Worm (Caenorhabditis elegans) whole organism, L1 larva: Measurements from ENCODE around the gene K10D2.8.

Experiments
- C16A3.4 ChIP-seq: fragments of 150-350 bp; optimal IDR thresholded peaks from 2 replicates; lab custom pipeline; 2014; ENCODE audit warnings: missing biosample characterization, missing genetic modification characterization
- F16B12.6 ChIP-seq: fragments of 150-350 bp; optimal IDR thresholded peaks from 2 replicates; lab custom pipeline; 2014; ENCODE audit warnings: missing biosample characterization, missing genetic modification characterization
- aha-1 ChIP-seq: fragments of 150-350 bp; optimal IDR thresholded peaks from 2 replicates; lab custom pipeline; 2014; ENCODE audit warnings: missing biosample characterization, missing genetic modification characterization
- alr-1 ChIP-seq: fragments of 200-800 bp; sonication (Bioruptor generic); optimal IDR thresholded peaks from 2 replicates; lab custom pipeline; 2018; ENCODE audit warnings: borderline replicate concordance, mild to moderate bottlenecking, missing genetic modification characterization, missing compliant biosample characterization
- aly-2 ChIP-seq: fragments of 150-350 bp; optimal IDR thresholded peaks from 2 replicates; lab custom pipeline; 2014; ENCODE audit warnings: missing biosample characterization, missing genetic modification characterization
- ama-1 ChIP-seq: fragments of 150-350 bp; optimal IDR thresholded peaks from 2 replicates; lab custom pipeline; 2014
- blmp-1 ChIP-seq: fragments of 150-350 bp; optimal IDR thresholded peaks from 2 replicates; lab custom pipeline; 2014; ENCODE audit warnings: missing biosample characterization, missing genetic modification characterization
- ceh-8 ChIP-seq: fragments of 200-800 bp; sonication (Bioruptor generic); optimal IDR thresholded peaks from 2 replicates; lab custom pipeline; 2018; ENCODE audit warnings: mild to moderate bottlenecking, missing genetic modification characterization, moderate library complexity, missing compliant biosample characterization
- ceh-90 ChIP-seq: sonication (generic microtip); optimal IDR thresholded peaks from 2 replicates; lab custom pipeline; 2016; ENCODE audit warnings: missing genetic modification characterization, missing compliant biosample characterization
- ces-1 ChIP-seq: fragments of 150-350 bp; optimal IDR thresholded peaks from 2 replicates; lab custom pipeline; 2014; ENCODE audit warnings: missing biosample characterization, missing genetic modification reagents, missing genetic modification characterization
- dpl-1 ChIP-seq, 3 experiments: fragments of 150-350 bp in 2 of 3; sonication (generic microtip) in 1 of 3; optimal IDR thresholded peaks; 2 replicates each; lab custom pipeline; 2014 to 2017; ENCODE audit warnings: missing biosample characterization in 3 of 3, missing genetic modification characterization in 3 of 3, missing genetic modification reagents in 3 of 3
- efl-1 ChIP-seq, 4 experiments: fragments of 150-350 bp; optimal IDR thresholded peaks in 3 of 4; peaks in 1 of 4; 1 replicate in 1 of 4; 2 replicates in 3 of 4; lab custom pipeline; 2014; ENCODE audit warnings: missing biosample characterization in 2 of 4, missing genetic modification characterization in 2 of 4, missing genetic modification reagents in 2 of 4
- egl-13 ChIP-seq: sonication (generic microtip); optimal IDR thresholded peaks from 2 replicates; lab custom pipeline; 2016; ENCODE audit warnings: missing genotype, missing genetic modification reagents, missing genetic modification characterization, missing compliant biosample characterization
- fkh-10 ChIP-seq: sonication (generic microtip); optimal IDR thresholded peaks from 2 replicates; lab custom pipeline; 2017; ENCODE audit warnings: missing biosample characterization, missing genetic modification reagents, missing genetic modification characterization
- grh-1 ChIP-seq: fragments of 200-800 bp; sonication (Bioruptor generic); IDR thresholded peaks from 2 replicates; pipeline ENCODE4 v1.3.6; 2022; ENCODE audit warnings: missing genetic modification reagents, missing genetic modification characterization, missing compliant biosample characterization
- hlh-4 ChIP-seq: sonication (generic microtip); optimal IDR thresholded peaks from 2 replicates; lab custom pipeline; 2016; ENCODE audit warnings: mild to moderate bottlenecking, missing genetic modification characterization, missing compliant biosample characterization
- irx-1 ChIP-seq: sonication (generic microtip); optimal IDR thresholded peaks from 2 replicates; lab custom pipeline; 2016; ENCODE audit warnings: missing genetic modification characterization, missing compliant biosample characterization
- isw-1 ChIP-seq: fragments of 200-800 bp; sonication (Bioruptor generic); IDR thresholded peaks from 2 replicates; pipeline ENCODE4 v1.3.6; 2022; ENCODE audit warnings: missing genetic modification characterization, missing compliant biosample characterization
- jun-1 ChIP-seq: fragments of 150-350 bp; optimal IDR thresholded peaks from 2 replicates; lab custom pipeline; 2014; ENCODE audit warnings: missing biosample characterization, missing genetic modification reagents, missing genetic modification characterization
- lin-35 ChIP-seq, 2 experiments: fragments of 150-350 bp; optimal IDR thresholded peaks; 2 replicates each; lab custom pipeline; 2014; ENCODE audit warnings: missing biosample characterization in 2 of 2, missing genetic modification characterization in 2 of 2, missing genetic modification reagents in 2 of 2
- lin-39 ChIP-seq: fragments of 150-350 bp; optimal IDR thresholded peaks from 2 replicates; lab custom pipeline; 2014; ENCODE audit warnings: missing biosample characterization, missing genetic modification reagents, missing genetic modification characterization
- lsy-2 ChIP-seq, 2 experiments: fragments of 150-350 bp; optimal IDR thresholded peaks; 2 replicates each; lab custom pipeline; 2014; ENCODE audit warnings: missing biosample characterization in 2 of 2, missing genetic modification characterization in 2 of 2
- mab-9 ChIP-seq: fragments of 200-800 bp; sonication (Bioruptor generic); IDR thresholded peaks from 2 replicates; pipeline ENCODE4 v1.3.6; 2022; ENCODE audit warnings: missing genetic modification reagents, missing genetic modification characterization, missing compliant biosample characterization
- mef-2 ChIP-seq: fragments of 150-350 bp; optimal IDR thresholded peaks from 2 replicates; lab custom pipeline; 2014; ENCODE audit warnings: missing biosample characterization, missing genetic modification characterization
- mep-1 ChIP-seq: fragments of 150-350 bp; optimal IDR thresholded peaks from 2 replicates; lab custom pipeline; 2014; ENCODE audit warnings: missing biosample characterization, missing genetic modification characterization
- nhr-76 ChIP-seq: sonication (generic microtip); optimal IDR thresholded peaks from 2 replicates; lab custom pipeline; 2017; ENCODE audit warnings: missing biosample characterization, missing genetic modification characterization
- nhr-90 ChIP-seq: sonication (generic microtip); optimal IDR thresholded peaks from 2 replicates; lab custom pipeline; 2016; ENCODE audit warnings: mild to moderate bottlenecking, missing genetic modification characterization, missing compliant biosample characterization; ENCODE audit not compliant: poor library complexity
- pag-3 ChIP-seq: sonication (generic microtip); optimal IDR thresholded peaks from 2 replicates; lab custom pipeline; 2017; ENCODE audit warnings: missing genetic modification characterization, mild to moderate bottlenecking, missing compliant biosample characterization, antibody characterized with exemption, borderline replicate concordance; ENCODE audit not compliant: insufficient read depth
- pax-3 ChIP-seq: fragments of 200-800 bp; sonication (Bioruptor generic); optimal IDR thresholded peaks from 2 replicates; lab custom pipeline; 2018; ENCODE audit warnings: mild to moderate bottlenecking, missing genetic modification characterization, moderate library complexity, missing compliant biosample characterization
- skn-1 ChIP-seq: fragments of 150-350 bp; optimal IDR thresholded peaks from 2 replicates; lab custom pipeline; 2014; ENCODE audit warnings: missing biosample characterization, missing genetic modification characterization
- snu-23 ChIP-seq: sonication (generic microtip); optimal IDR thresholded peaks from 2 replicates; lab custom pipeline; 2016; ENCODE audit warnings: missing genetic modification characterization, missing compliant biosample characterization
- sox-4 ChIP-seq: sonication (generic microtip); optimal IDR thresholded peaks from 2 replicates; lab custom pipeline; 2016; ENCODE audit warnings: missing genetic modification characterization, missing compliant biosample characterization
- tbx-2 ChIP-seq: sonication (generic microtip); optimal IDR thresholded peaks from 2 replicates; lab custom pipeline; 2016; ENCODE audit warnings: missing genetic modification characterization, missing compliant biosample characterization
- tlp-1 ChIP-seq: fragments of 150-350 bp; optimal IDR thresholded peaks from 2 replicates; lab custom pipeline; 2014; ENCODE audit warnings: missing biosample characterization, missing genetic modification characterization
- vab-15 ChIP-seq: sonication (generic microtip); optimal IDR thresholded peaks from 2 replicates; lab custom pipeline; 2017; ENCODE audit warnings: missing genotype, mild to moderate bottlenecking, missing genetic modification characterization, missing compliant biosample characterization
- xbp-1 ChIP-seq: sonication (generic microtip); optimal IDR thresholded peaks from 2 replicates; lab custom pipeline; 2016; ENCODE audit warnings: missing genetic modification characterization, missing compliant biosample characterization
- ztf-11 ChIP-seq, 2 experiments: sonication (generic microtip); optimal IDR thresholded peaks; 2 replicates each; lab custom pipeline; 2016 to 2017; ENCODE audit warnings: missing genetic modification characterization in 2 of 2, missing biosample characterization in 1 of 2, missing compliant biosample characterization in 1 of 2
- ztf-4 ChIP-seq: fragments of 150-350 bp; optimal IDR thresholded peaks from 2 replicates; lab custom pipeline; 2014; ENCODE audit warnings: missing biosample characterization, missing genetic modification characterization

K10D2.8 gene

DNA sequence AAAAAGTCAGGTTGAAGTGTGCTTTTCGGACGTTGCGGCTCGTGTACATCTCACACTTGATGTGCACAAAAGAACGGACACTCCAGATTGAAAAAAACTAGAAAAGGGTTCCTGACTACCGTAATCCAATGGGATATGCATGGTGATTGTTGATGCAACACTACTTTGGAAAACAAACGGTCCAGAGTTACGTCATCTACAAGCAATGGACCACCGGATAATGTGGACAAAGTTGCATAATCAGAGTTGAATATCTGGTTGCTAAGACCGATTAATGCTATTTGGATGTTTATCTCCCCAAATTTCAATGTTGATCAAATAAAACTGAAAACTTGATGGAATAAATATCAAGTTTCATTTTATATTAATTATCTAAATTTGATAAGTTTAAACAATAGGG, 38.5 kb upstream of the K10D2.8 start:
- TF ChIP-seq blmp-1 = no peak
- TF ChIP-seq ces-1 (GFP tag; lab: Kevin White, UChicago) = no peak
- no peak for TF ChIP-seq nhr-90 (tag; lab: Kevin White, UChicago)
- no peak for TF ChIP-seq alr-1

DNA sequence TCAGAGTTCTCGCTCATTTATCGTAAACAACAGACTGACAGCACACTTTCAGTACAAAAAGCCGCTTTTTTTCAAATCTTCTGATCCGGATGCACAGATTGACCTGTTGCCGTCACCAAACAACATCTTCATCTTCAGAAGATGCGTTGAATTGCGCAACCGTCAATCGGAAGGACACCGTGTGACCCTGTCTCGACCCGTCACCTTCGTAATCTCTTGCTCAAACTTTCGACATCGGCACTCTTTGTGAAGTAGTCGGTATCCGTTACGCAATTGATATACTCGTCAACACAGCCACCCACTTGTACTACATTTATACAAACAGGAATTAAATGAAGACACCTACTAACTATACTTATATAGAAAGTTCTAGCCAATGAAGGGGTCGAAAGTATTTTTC, 37.5 kb upstream of the K10D2.8 start:
- TF ChIP-seq mef-2 (tag; lab: Kevin White, UChicago) (no peak), xbp-1 (tag; lab: Kevin White, UChicago) (no peak), aha-1 (tag; lab: Kevin White, UChicago) (no peak), sox-4 (tag; lab: Kevin White, UChicago) (no peak), hlh-4 (tag; lab: Kevin White, UChicago) (no peak), pag-3 (tag; lab: Kevin White, UChicago) (no peak)

DNA sequence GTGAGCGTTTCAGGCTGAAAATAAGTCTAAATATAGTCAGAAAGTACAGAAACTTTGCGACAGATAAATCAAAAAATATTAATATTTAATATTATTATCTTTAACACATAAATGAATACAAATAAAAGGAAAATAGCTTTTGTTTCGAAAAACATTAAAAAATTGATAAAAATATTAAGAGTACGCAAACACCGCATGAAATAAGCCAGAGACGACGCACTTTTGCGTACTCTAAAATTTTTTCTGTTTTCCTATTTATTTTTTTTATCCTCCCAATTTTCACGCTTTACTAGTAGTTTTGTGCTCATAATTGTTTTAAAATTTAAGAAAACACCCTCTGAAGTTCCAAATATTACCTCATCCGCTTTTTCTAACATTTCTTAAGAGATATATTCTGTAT, 35.4 kb upstream of the K10D2.8 start, which contains the start of the genes rbm-42 and grwd-1:
Gene rbm-42, minus strand, starts transcription at position 93 of the 400 bp plus-strand sequence.
Gene grwd-1, plus strand, starts transcription at position 328 of the 400 bp plus-strand sequence.
- no peak for TF ChIP-seq vab-15 (tag; lab: Kevin White, UChicago)
- no peak for TF ChIP-seq fkh-10 (GFP tag; lab: Kevin White, UChicago)
- TF ChIP-seq dpl-1 (GFP tag; optimal IDR thresholded peaks at IDR 0.05; lab: Kevin White, UChicago) = peak in 2 of 3 experiments; percentile 49 to 57
- no peak for TF ChIP-seq tlp-1 (tag; lab: Kevin White, UChicago)
- peak; percentile 27 to 66 for TF ChIP-seq lsy-2 (tag; optimal IDR thresholded peaks at IDR 0.05; lab: Kevin White, UChicago)
- TF ChIP-seq lin-39 (tag; lab: Kevin White, UChicago) = no peak
- peak; percentile 32 to 43 for TF ChIP-seq efl-1 (optimal IDR thresholded peaks at IDR 0.05; lab: Kevin White, UChicago)
- peak; percentile 58 to 76 for TF ChIP-seq efl-1 (GFP tag; optimal IDR thresholded peaks at IDR 0.05 in 1 of 2; lab: Kevin White, UChicago)
- TF ChIP-seq ztf-4 = no peak
- no peak for TF ChIP-seq ztf-11 (tag; optimal IDR thresholded peaks at IDR 0.05; lab: Kevin White, UChicago)
- peak; percentile 83 for TF ChIP-seq F16B12.6 (tag; lab: Kevin White, UChicago)
- TF ChIP-seq pax-3 = no peak
- peak; percentile 30 for TF ChIP-seq snu-23 (GFP tag; lab: Kevin White, UChicago)
- peak; percentile 21 to 57 for TF ChIP-seq lin-35 (GFP tag; optimal IDR thresholded peaks at IDR 0.05; lab: Kevin White, UChicago)
- TF ChIP-seq mep-1 = peak; percentile 62
- TF ChIP-seq skn-1 (tag; lab: Kevin White, UChicago) = peak; percentile 20
- no peak for TF ChIP-seq nhr-76 (tag; lab: Kevin White, UChicago)
- no peak for TF ChIP-seq isw-1 (GFP tag; lab: Robert Waterston, UW)
- TF ChIP-seq jun-1 (tag; lab: Kevin White, UChicago) = no peak
- no peak for TF ChIP-seq ceh-90 (tag; lab: Kevin White, UChicago)
- peak; percentile 15 for TF ChIP-seq blmp-1
- TF ChIP-seq ama-1 (lab: Kevin White, UChicago) = no peak
- TF ChIP-seq ceh-8 (GFP tag; lab: Kevin White, UChicago) = no peak
- TF ChIP-seq C16A3.4 (tag; lab: Kevin White, UChicago) = peak; percentile 8
- peak; percentile 42 for TF ChIP-seq tbx-2 (tag; lab: Kevin White, UChicago)
- no peak for TF ChIP-seq irx-1 (tag; lab: Kevin White, UChicago)
- TF ChIP-seq mab-9 (GFP tag; lab: Robert Waterston, UW) = no peak
- TF ChIP-seq aly-2 (tag; lab: Kevin White, UChicago) = no peak
- TF ChIP-seq egl-13 (tag; lab: Kevin White, UChicago) = no peak

DNA sequence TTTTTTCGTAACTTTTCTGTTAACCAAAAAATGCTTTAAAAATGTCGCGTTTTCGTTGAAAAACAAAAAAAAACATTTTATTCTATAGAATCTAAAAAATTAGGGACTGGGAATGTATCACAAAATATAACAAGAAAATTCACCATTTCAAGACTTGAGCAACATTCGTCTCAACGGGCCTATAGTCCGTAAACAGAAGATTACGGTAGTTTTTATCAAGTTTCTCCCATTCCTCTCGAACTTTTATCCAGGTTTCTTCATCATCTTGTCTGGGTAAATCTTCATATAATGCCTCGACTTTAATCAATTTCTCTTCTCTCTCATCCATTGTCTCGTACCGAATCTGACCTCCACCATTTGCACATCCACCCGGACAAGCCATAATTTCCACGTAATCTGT, 33.1 kb upstream of the K10D2.8 start:
- TF ChIP-seq vab-15 (tag; lab: Kevin White, UChicago) (no peak), lin-35 (GFP tag; optimal IDR thresholded peaks at IDR 0.05; lab: Kevin White, UChicago) (no peak), sox-4 (tag; lab: Kevin White, UChicago) (no peak), grh-1 (GFP tag; lab: Robert Waterston, UW) (no peak)
- TF ChIP-seq, all 84 proteins: peak for 0
